Worm (Caenorhabditis elegans) whole organism, L1 larva: Measurements from ENCODE around the gene C47E12.11.

ENCODE experiments used
- C04F5.9 ChIP-seq: sonication (generic microtip); optimal IDR thresholded peaks from 2 replicates; lab custom pipeline; 2016; ENCODE audit warnings: missing genetic modification characterization, missing compliant biosample characterization
- F16B12.6 ChIP-seq: fragments of 150-350 bp; optimal IDR thresholded peaks from 2 replicates; lab custom pipeline; 2014; ENCODE audit warnings: missing biosample characterization, missing genetic modification characterization
- ama-1 ChIP-seq: fragments of 150-350 bp; optimal IDR thresholded peaks from 2 replicates; lab custom pipeline; 2014
- ceh-8 ChIP-seq: fragments of 200-800 bp; sonication (Bioruptor generic); optimal IDR thresholded peaks from 2 replicates; lab custom pipeline; 2018; ENCODE audit warnings: mild to moderate bottlenecking, missing genetic modification characterization, moderate library complexity, missing compliant biosample characterization
- ceh-90 ChIP-seq: sonication (generic microtip); optimal IDR thresholded peaks from 2 replicates; lab custom pipeline; 2016; ENCODE audit warnings: missing genetic modification characterization, missing compliant biosample characterization
- elt-3 ChIP-seq, 6 experiments: fragments of 150-350 bp in 1 of 6; sonication (generic microtip); optimal IDR thresholded peaks; 2 replicates each; lab custom pipeline; 2017 to 2018; ENCODE audit warnings: missing biosample characterization in 6 of 6, missing genetic modification characterization in 6 of 6, inconsistent platforms in 1 of 6
- isw-1 ChIP-seq: fragments of 200-800 bp; sonication (Bioruptor generic); IDR thresholded peaks from 2 replicates; pipeline ENCODE4 v1.3.6; 2022; ENCODE audit warnings: missing genetic modification characterization, missing compliant biosample characterization
- lin-14 ChIP-seq: fragments of 200-800 bp; sonication (Bioruptor generic); optimal IDR thresholded peaks from 2 replicates; lab custom pipeline; 2018; ENCODE audit warnings: mild to moderate bottlenecking, missing genetic modification characterization, moderate library complexity, missing compliant biosample characterization
- lin-15B ChIP-seq: fragments of 150-350 bp; sonication (generic microtip); optimal IDR thresholded peaks from 3 replicates; lab custom pipeline; 2014; ENCODE audit warnings: missing biosample characterization, missing genetic modification characterization
- mdl-1 ChIP-seq, 2 experiments: fragments of 150-350 bp; optimal IDR thresholded peaks; 2 replicates each; lab custom pipeline; 2014 to 2017; ENCODE audit warnings: missing biosample characterization in 2 of 2, missing genetic modification characterization in 2 of 2, inconsistent platforms in 1 of 2
- unc-62 ChIP-seq: fragments of 150-350 bp; optimal IDR thresholded peaks from 2 replicates; lab custom pipeline; 2014; ENCODE audit warnings: missing biosample characterization, missing genetic modification reagents, missing genetic modification characterization
- zag-1 ChIP-seq: fragments of 150-350 bp; optimal IDR thresholded peaks from 2 replicates; lab custom pipeline; 2014; ENCODE audit warnings: missing biosample characterization, missing genetic modification characterization

- TF ChIP-seq isw-1 (no peak), C04F5.9 (tag; lab: Kevin White, UChicago) (no peak), zag-1 (no peak), lin-14 (GFP tag; lab: Kevin White, UChicago) (no peak), F16B12.6 (no peak), unc-62 (no peak), mdl-1 (tag; optimal IDR thresholded peaks at IDR 0.05; lab: Kevin White, UChicago) (no peak), ama-1 (lab: Kevin White, UChicago) (no peak), ceh-8 (GFP tag; lab: Kevin White, UChicago) (no peak), elt-3 (tag; optimal IDR thresholded peaks at IDR 0.05; lab: Kevin White, UChicago) (no peak), ceh-90 (tag; lab: Kevin White, UChicago) (no peak), lin-15B (no peak)
These were observed 24.9 kb upstream of the C47E12.11 start for ce11 chrIV:9944279-9944678.
